Worm (Caenorhabditis elegans) whole organism, young adult: Measurements from ENCODE around the gene F39F10.2.
A peak's percentile ranks its signal among the peaks of the same experiment; 100 is the strongest.

Source experiments
- B0035.1 ChIP-seq: sonication (generic microtip); optimal IDR thresholded peaks from 2 replicates; lab custom pipeline; 2016; ENCODE audit warnings: missing genetic modification characterization, mild to moderate bottlenecking, missing compliant biosample characterization, missing genotype, missing genetic modification reagents
- B0336.3 ChIP-seq: fragments of 200-800 bp; sonication (Bioruptor generic); IDR thresholded peaks from 2 replicates; pipeline ENCODE4 v1.3.6; 2022; ENCODE audit warnings: missing genetic modification characterization, missing compliant biosample characterization
- C06A6.2 ChIP-seq: fragments of 200-800 bp; sonication (Bioruptor generic); conservative IDR thresholded peaks from 2 replicates; pipeline ENCODE4 v1.3.6; 2022; ENCODE audit warnings: missing genetic modification characterization, missing compliant biosample characterization
- C17E4.6 ChIP-seq: fragments of 200-800 bp; sonication (Bioruptor generic); IDR thresholded peaks from 2 replicates; pipeline ENCODE4 v1.3.6; 2022; ENCODE audit warnings: missing genetic modification reagents, missing genetic modification characterization, missing compliant biosample characterization
- F10E7.11 ChIP-seq: sonication (generic microtip); optimal IDR thresholded peaks from 2 replicates; lab custom pipeline; 2017; ENCODE audit warnings: mild to moderate bottlenecking, missing genetic modification characterization, moderate library complexity, missing compliant biosample characterization
- F33H1.4 ChIP-seq: fragments of 200-800 bp; sonication (Bioruptor generic); IDR thresholded peaks from 2 replicates; pipeline ENCODE4 v1.3.6; 2022; ENCODE audit warnings: missing genetic modification reagents, missing genetic modification characterization, missing compliant biosample characterization
- F37B4.10 ChIP-seq: fragments of 200-800 bp; sonication (Bioruptor generic); IDR thresholded peaks from 2 replicates; pipeline ENCODE4 v1.3.6; 2022; ENCODE audit warnings: missing genetic modification characterization, missing compliant biosample characterization
- F39B2.1 ChIP-seq: fragments of 200-800 bp; sonication (Bioruptor generic); IDR thresholded peaks from 2 replicates; pipeline ENCODE4 v1.3.6; 2022; ENCODE audit warnings: missing genetic modification reagents, missing genetic modification characterization, missing compliant biosample characterization
- F55B11.4 ChIP-seq: sonication (generic microtip); optimal IDR thresholded peaks from 2 replicates; lab custom pipeline; 2016; ENCODE audit warnings: missing compliant biosample characterization, missing genetic modification characterization, borderline replicate concordance; ENCODE audit not compliant: insufficient read depth
- F57A8.1 ChIP-seq: fragments of 200-800 bp; sonication (Bioruptor generic); optimal IDR thresholded peaks from 2 replicates; lab custom pipeline; 2018; ENCODE audit warnings: mild to moderate bottlenecking, missing genetic modification characterization, moderate library complexity, missing compliant biosample characterization
- F57C9.4 ChIP-seq: sonication (generic microtip); optimal IDR thresholded peaks from 2 replicates; lab custom pipeline; 2017; ENCODE audit warnings: mild to moderate bottlenecking, missing genetic modification characterization, missing compliant biosample characterization
- K11D2.4 ChIP-seq: fragments of 200-800 bp; sonication (Bioruptor generic); IDR thresholded peaks from 2 replicates; pipeline ENCODE4 v1.3.6; 2022; ENCODE audit warnings: missing genetic modification reagents, missing genetic modification characterization, missing compliant biosample characterization
- K12H6.12 ChIP-seq: fragments of 200-800 bp; sonication (Bioruptor generic); optimal IDR thresholded peaks from 2 replicates; lab custom pipeline; 2018; ENCODE audit warnings: mild to moderate bottlenecking, missing genetic modification characterization, missing compliant biosample characterization
- T07F8.4 ChIP-seq: sonication (generic microtip); optimal IDR thresholded peaks from 2 replicates; lab custom pipeline; 2016; ENCODE audit warnings: mild to moderate bottlenecking, missing genetic modification characterization, moderate library complexity, missing compliant biosample characterization
- T26A5.8 ChIP-seq: sonication (generic microtip); optimal IDR thresholded peaks from 2 replicates; lab custom pipeline; 2016; ENCODE audit warnings: missing genetic modification characterization, missing compliant biosample characterization
- ZK185.1 ChIP-seq: sonication (generic microtip); optimal IDR thresholded peaks from 2 replicates; lab custom pipeline; 2016; ENCODE audit warnings: mild to moderate bottlenecking, missing genetic modification characterization, missing compliant biosample characterization; ENCODE audit not compliant: poor library complexity, severe bottlenecking
- ama-1 ChIP-seq, 3 experiments: fragments of 150-350 bp in 1 of 3; sonication (generic microtip) in 2 of 3; optimal IDR thresholded peaks; 2 replicates each; lab custom pipeline; 2014 to 2018; ENCODE audit warnings: missing biosample characterization in 2 of 3, missing genetic modification characterization in 2 of 3, missing genetic modification reagents in 2 of 3
- atf-7 ChIP-seq: sonication (generic microtip); optimal IDR thresholded peaks from 2 replicates; lab custom pipeline; 2017; ENCODE audit warnings: mild to moderate bottlenecking, missing genetic modification characterization, missing compliant biosample characterization
- athp-1 ChIP-seq: sonication (generic microtip); optimal IDR thresholded peaks from 2 replicates; lab custom pipeline; 2017; ENCODE audit warnings: mild to moderate bottlenecking, missing genetic modification characterization, missing compliant biosample characterization
- attf-6 ChIP-seq: fragments of 200-800 bp; sonication (Bioruptor generic); IDR thresholded peaks from 2 replicates; pipeline ENCODE4 v1.3.6; 2022; ENCODE audit warnings: missing genetic modification reagents, missing genetic modification characterization, missing compliant biosample characterization
- cebp-2 ChIP-seq: fragments of 200-800 bp; sonication (Bioruptor generic); IDR thresholded peaks from 2 replicates; pipeline ENCODE4 v1.3.6; 2022; ENCODE audit warnings: missing genetic modification characterization, missing compliant biosample characterization
- ceh-27 ChIP-seq: fragments of 200-800 bp; sonication (Bioruptor generic); optimal IDR thresholded peaks from 2 replicates; lab custom pipeline; 2018; ENCODE audit warnings: mild to moderate bottlenecking, missing genetic modification characterization, moderate library complexity, missing compliant biosample characterization
- ceh-79 ChIP-seq: sonication (generic microtip); optimal IDR thresholded peaks from 2 replicates; lab custom pipeline; 2017; ENCODE audit warnings: mild to moderate bottlenecking, missing genetic modification characterization, missing compliant biosample characterization
- ceh-91 ChIP-seq: fragments of 200-800 bp; sonication (Bioruptor generic); IDR thresholded peaks from 2 replicates; pipeline ENCODE4 v1.3.6; 2022; ENCODE audit warnings: missing genetic modification reagents, missing genetic modification characterization, missing compliant biosample characterization
- die-1 ChIP-seq: sonication (generic microtip); optimal IDR thresholded peaks from 2 replicates; lab custom pipeline; 2016; ENCODE audit warnings: missing genotype, mild to moderate bottlenecking, missing genetic modification characterization, missing compliant biosample characterization
- efl-1 ChIP-seq: fragments of 150-350 bp; optimal IDR thresholded peaks from 2 replicates; lab custom pipeline; 2014; ENCODE audit warnings: missing biosample characterization, missing genetic modification reagents, missing genetic modification characterization
- ekl-4 ChIP-seq: fragments of 200-800 bp; sonication (Bioruptor generic); IDR thresholded peaks from 2 replicates; pipeline ENCODE4 v1.3.6; 2022; ENCODE audit warnings: missing genetic modification reagents, missing genetic modification characterization, missing compliant biosample characterization
- ets-4 ChIP-seq: fragments of 200-800 bp; sonication (Bioruptor generic); optimal IDR thresholded peaks from 2 replicates; lab custom pipeline; 2018; ENCODE audit warnings: mild to moderate bottlenecking, missing genetic modification characterization, missing compliant biosample characterization
- fkh-3 ChIP-seq: sonication (generic microtip); optimal IDR thresholded peaks from 2 replicates; lab custom pipeline; 2016; ENCODE audit warnings: mild to moderate bottlenecking, missing genetic modification characterization, missing compliant biosample characterization
- hsf-1 ChIP-seq: fragments of 200-800 bp; sonication (Bioruptor generic); IDR thresholded peaks from 2 replicates; pipeline ENCODE4 v1.3.6; 2022; ENCODE audit warnings: missing genetic modification reagents, missing genetic modification characterization, missing compliant biosample characterization
- lag-1 ChIP-seq: fragments of 200-800 bp; sonication (Bioruptor generic); IDR thresholded peaks from 2 replicates; pipeline ENCODE4 v1.3.6; 2022; ENCODE audit warnings: missing genetic modification reagents, missing genetic modification characterization, missing compliant biosample characterization
- lin-40 ChIP-seq: sonication (generic microtip); optimal IDR thresholded peaks from 2 replicates; lab custom pipeline; 2016; ENCODE audit warnings: missing genetic modification characterization, mild to moderate bottlenecking, missing compliant biosample characterization, missing genotype, missing genetic modification reagents
- lir-1 ChIP-seq: fragments of 200-800 bp; sonication (Bioruptor generic); conservative IDR thresholded peaks from 2 replicates; pipeline ENCODE4 v1.3.6; 2022; ENCODE audit warnings: missing genetic modification reagents, missing genetic modification characterization, missing compliant biosample characterization
- madf-6 ChIP-seq: fragments of 200-800 bp; sonication (Bioruptor generic); IDR thresholded peaks from 2 replicates; pipeline ENCODE4 v1.3.6; 2022; ENCODE audit warnings: missing genetic modification reagents, missing genetic modification characterization, missing compliant biosample characterization
- madf-8 ChIP-seq: fragments of 200-800 bp; sonication (Bioruptor generic); conservative IDR thresholded peaks from 2 replicates; pipeline ENCODE4 v1.3.6; 2022; ENCODE audit warnings: missing genetic modification reagents, missing genetic modification characterization, missing compliant biosample characterization
- mxl-1 ChIP-seq: sonication (generic microtip); optimal IDR thresholded peaks from 2 replicates; lab custom pipeline; 2016; ENCODE audit warnings: missing genetic modification characterization, missing compliant biosample characterization
- nfya-2 ChIP-seq: fragments of 200-800 bp; sonication (Bioruptor generic); IDR thresholded peaks from 2 replicates; pipeline ENCODE4 v1.3.6; 2022; ENCODE audit warnings: missing genetic modification reagents, missing genetic modification characterization, missing compliant biosample characterization
- rcor-1 ChIP-seq: fragments of 200-800 bp; sonication (Bioruptor generic); IDR thresholded peaks from 2 replicates; pipeline ENCODE4 v1.3.6; 2022; ENCODE audit warnings: missing genetic modification reagents, missing genetic modification characterization, missing compliant biosample characterization
- sea-2 ChIP-seq: fragments of 200-800 bp; sonication (Bioruptor generic); IDR thresholded peaks from 2 replicates; pipeline ENCODE4 v1.3.6; 2022; ENCODE audit warnings: missing genetic modification characterization, missing compliant biosample characterization
- snpc-1.3 ChIP-seq: sonication (generic microtip); optimal IDR thresholded peaks from 2 replicates; lab custom pipeline; 2017; ENCODE audit warnings: missing genetic modification characterization, mild to moderate bottlenecking, missing compliant biosample characterization, antibody characterized with exemption, moderate library complexity, missing genotype, missing genetic modification reagents; ENCODE audit not compliant: insufficient read depth
- snpc-4 ChIP-seq, 5 experiments: fragments of 150-350 bp in 1 of 5; sonication (generic microtip) in 4 of 5; optimal IDR thresholded peaks; 2 replicates each; lab custom pipeline; 2014 to 2018; ENCODE audit warnings: missing genetic modification characterization in 5 of 5, missing biosample characterization in 3 of 5, antibody characterized with exemption in 2 of 5, mild to moderate bottlenecking in 2 of 5, missing compliant biosample characterization in 2 of 5, missing genotype in 2 of 5, moderate library complexity in 2 of 5, missing genetic modification reagents in 1 of 5
- somi-1 ChIP-seq: fragments of 200-800 bp; sonication (Bioruptor generic); optimal IDR thresholded peaks from 2 replicates; lab custom pipeline; 2018; ENCODE audit warnings: mild to moderate bottlenecking, missing genetic modification characterization, missing compliant biosample characterization
- sptf-2 ChIP-seq: fragments of 200-800 bp; sonication (Bioruptor generic); optimal IDR thresholded peaks from 2 replicates; lab custom pipeline; 2018; ENCODE audit warnings: mild to moderate bottlenecking, missing genetic modification characterization, missing compliant biosample characterization
- xnd-1 ChIP-seq: sonication (generic microtip); optimal IDR thresholded peaks from 2 replicates; lab custom pipeline; 2016; ENCODE audit warnings: missing genotype, missing genetic modification reagents, missing genetic modification characterization, missing compliant biosample characterization
- zfh-2 ChIP-seq: fragments of 200-800 bp; sonication (Bioruptor generic); conservative IDR thresholded peaks from 2 replicates; pipeline ENCODE4 v1.3.6; 2022; ENCODE audit warnings: missing genetic modification reagents, missing genetic modification characterization, missing compliant biosample characterization
- ztf-18 ChIP-seq: sonication (generic microtip); optimal IDR thresholded peaks from 2 replicates; lab custom pipeline; 2016; ENCODE audit warnings: missing genotype, mild to moderate bottlenecking, missing genetic modification characterization, missing compliant biosample characterization
- ztf-25 ChIP-seq: fragments of 200-800 bp; sonication (Bioruptor generic); IDR thresholded peaks from 2 replicates; pipeline ENCODE4 v1.3.6; 2022; ENCODE audit warnings: missing genetic modification reagents, missing genetic modification characterization, missing compliant biosample characterization
- ztf-3 ChIP-seq: fragments of 200-800 bp; sonication (Bioruptor generic); optimal IDR thresholded peaks from 2 replicates; lab custom pipeline; 2018; ENCODE audit warnings: mild to moderate bottlenecking, missing genetic modification characterization, missing compliant biosample characterization

The F39F10.2 gene

DNA sequence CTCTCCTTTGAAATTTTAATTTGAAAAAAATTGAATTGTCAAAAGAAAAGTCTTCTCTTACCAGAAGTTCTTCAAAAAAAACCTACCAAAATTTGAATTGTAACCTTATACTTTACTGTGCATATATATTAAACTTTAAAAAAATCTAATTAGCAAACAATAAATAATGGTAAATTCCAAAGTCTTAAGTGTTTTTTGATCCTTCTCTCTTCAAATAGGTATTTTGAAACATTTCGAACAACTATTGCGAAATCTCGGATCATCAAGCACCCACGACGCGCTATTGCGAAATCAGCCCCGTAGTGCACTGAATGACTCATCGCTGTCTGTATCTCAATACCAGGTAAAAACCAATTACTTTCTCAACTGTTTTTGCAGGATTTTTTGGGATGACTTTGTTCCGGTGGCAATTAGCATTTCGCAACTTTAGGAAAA lies 36.0 kb downstream of the F39F10.2 start (continued):
- no peak for TF ChIP-seq snpc-1.3 (tag; lab: Kevin White, UChicago)
- no peak for TF ChIP-seq lag-1 (GFP tag; lab: Robert Waterston, UW)
- TF ChIP-seq ekl-4, result peak; percentile 77
- TF ChIP-seq B0336.3 (GFP tag; lab: Robert Waterston, UW), result peak; percentile 41
- TF ChIP-seq sptf-2 (GFP tag; lab: Kevin White, UChicago), result no peak
- TF ChIP-seq T07F8.4 (tag; lab: Kevin White, UChicago), result no peak
- TF ChIP-seq die-1 (tag; lab: Kevin White, UChicago), result peak; percentile 27
- TF ChIP-seq B0035.1, result no peak
- peak; percentile 85 for TF ChIP-seq ets-4 (GFP tag; lab: Kevin White, UChicago)
- TF ChIP-seq fkh-3, result peak; percentile 78
- TF ChIP-seq ceh-91 (GFP tag; lab: Robert Waterston, UW), result no peak
- no peak for TF ChIP-seq F39B2.1 (GFP tag; lab: Robert Waterston, UW)
- 0 out of 2 replicates have a peak, but pooled peaks have one; percentile 4 for TF ChIP-seq F33H1.4 (GFP tag; lab: Robert Waterston, UW)
- TF ChIP-seq lir-1, result peak; percentile 20; the same call in 1 of the 2 replicates
- no peak for TF ChIP-seq sea-2 (GFP tag; lab: Robert Waterston, UW)
- no peak for TF ChIP-seq T26A5.8 (tag; lab: Kevin White, UChicago)
- TF ChIP-seq xnd-1, result no peak
- TF ChIP-seq ztf-3 (GFP tag; lab: Kevin White, UChicago), result peak; percentile 9
- no peak for TF ChIP-seq F55B11.4 (tag; lab: Kevin White, UChicago)
- 0 out of 2 replicates have a peak, but pooled peaks have one; percentile 10 for TF ChIP-seq cebp-2 (GFP tag; lab: Robert Waterston, UW)
- TF ChIP-seq rcor-1, result peak; percentile 12; the same call in 1 of the 2 replicates
- TF ChIP-seq athp-1 (tag; lab: Kevin White, UChicago), result peak; percentile 74
- no peak for TF ChIP-seq mxl-1 (tag; lab: Kevin White, UChicago)
- TF ChIP-seq K12H6.12 (tag; lab: Kevin White, UChicago), result peak; percentile 64
- TF ChIP-seq zfh-2 (GFP tag; lab: Robert Waterston, UW), result no peak
- peak; percentile 53 for TF ChIP-seq atf-7
- peak; percentile 76 for TF ChIP-seq hsf-1
- TF ChIP-seq F10E7.11 (tag; lab: Kevin White, UChicago), result peak; percentile 10
- TF ChIP-seq somi-1, result peak; percentile 2
- no peak for TF ChIP-seq ztf-18 (tag; lab: Kevin White, UChicago)
- no peak for TF ChIP-seq madf-8 (GFP tag; lab: Robert Waterston, UW)
- TF ChIP-seq K11D2.4, result peak; percentile 80
- no peak for TF ChIP-seq ceh-79
- TF ChIP-seq ztf-25, result 0 out of 2 replicates have a peak, but pooled peaks have one; percentile 54
- TF ChIP-seq madf-6, result peak; percentile 54; the same call in 1 of the 2 replicates
- TF ChIP-seq ceh-27 (GFP tag; lab: Kevin White, UChicago), result peak; percentile 79
- peak; percentile 70 for TF ChIP-seq C06A6.2 (GFP tag; lab: Robert Waterston, UW)
- TF ChIP-seq ama-1 (optimal IDR thresholded peaks at IDR 0.05; lab: Kevin White, UChicago), result peak; percentile 99
- no peak for TF ChIP-seq ama-1 (GFP tag; optimal IDR thresholded peaks at IDR 0.05; lab: Kevin White, UChicago)
- peak; percentile 86; the same call in 1 of the 2 replicates for TF ChIP-seq nfya-2 (GFP tag; lab: Robert Waterston, UW)
- TF ChIP-seq F37B4.10 (GFP tag; lab: Robert Waterston, UW), result no peak
- no peak for TF ChIP-seq C17E4.6 (GFP tag; lab: Robert Waterston, UW)
- peak; percentile 58 for TF ChIP-seq lin-40 (tag; lab: Kevin White, UChicago)
- TF ChIP-seq efl-1 (GFP tag; lab: Kevin White, UChicago), result no peak
- peak; percentile 0 for TF ChIP-seq ZK185.1 (tag; lab: Kevin White, UChicago)
- TF ChIP-seq snpc-4 (GFP tag; optimal IDR thresholded peaks at IDR 0.05; lab: Kevin White, UChicago), result no peak
- peak in 1 of 4 experiments; percentile 68 for TF ChIP-seq snpc-4 (tag; optimal IDR thresholded peaks at IDR 0.05; lab: Kevin White, UChicago)
- no peak for TF ChIP-seq F57C9.4 (tag; lab: Kevin White, UChicago)
- peak; percentile 70 for TF ChIP-seq attf-6 (GFP tag; lab: Robert Waterston, UW)
- TF ChIP-seq F57A8.1 (GFP tag; lab: Kevin White, UChicago), result no peak
